Fruit fly (Drosophila melanogaster) whole organism, embryonic: ENCODE results near the gene CG17803.

Experiments
- CG15479 ChIP-seq: fragments of 200-800 bp; sonication (Bioruptor generic); optimal IDR thresholded peaks from 3 replicates; lab custom pipeline; 2019; ENCODE audit warnings: missing biosample characterization, mild to moderate bottlenecking, missing genetic modification characterization, moderate library complexity
- CG4707 ChIP-seq: fragments of 200-800 bp; sonication (Bioruptor generic); optimal IDR thresholded peaks from 2 replicates; lab custom pipeline; 2018; ENCODE audit warnings: missing biosample characterization, mild to moderate bottlenecking, missing genetic modification characterization, moderate library complexity
- CG4854 ChIP-seq: fragments of 200-800 bp; sonication (Bioruptor generic); optimal IDR thresholded peaks from 2 replicates; lab custom pipeline; 2016; ENCODE audit warnings: missing biosample characterization, missing genetic modification characterization, inconsistent platforms
- CG7745 ChIP-seq: fragments of 200-800 bp; sonication (Bioruptor generic); optimal IDR thresholded peaks from 2 replicates; lab custom pipeline; 2018; ENCODE audit warnings: missing biosample characterization, mild to moderate bottlenecking, missing genetic modification characterization, moderate library complexity
- D ChIP-seq, 2 experiments: fragments of 200-800 bp in 1 of 2; fragments of >200 bp in 1 of 2; sonication (Bioruptor generic) in 1 of 2; optimal IDR thresholded peaks; 2 replicates in 1 of 2; 3 replicates in 1 of 2; lab custom pipeline; 2017; ENCODE audit warnings: mild to moderate bottlenecking in 1 of 2, missing biosample characterization in 1 of 2, missing genetic modification characterization in 1 of 2, missing genetic modification reagents in 1 of 2
- pros ChIP-seq: fragments of 200-800 bp; sonication (Bioruptor generic); optimal IDR thresholded peaks from 3 replicates; lab custom pipeline; 2019; ENCODE audit warnings: missing biosample characterization, mild to moderate bottlenecking, missing genetic modification characterization, moderate library complexity
- salm ChIP-seq: fragments of 200-800 bp; sonication (Bioruptor generic); optimal IDR thresholded peaks from 2 replicates; lab custom pipeline; 2018; ENCODE audit warnings: missing biosample characterization, mild to moderate bottlenecking, missing genetic modification characterization

DNA sequence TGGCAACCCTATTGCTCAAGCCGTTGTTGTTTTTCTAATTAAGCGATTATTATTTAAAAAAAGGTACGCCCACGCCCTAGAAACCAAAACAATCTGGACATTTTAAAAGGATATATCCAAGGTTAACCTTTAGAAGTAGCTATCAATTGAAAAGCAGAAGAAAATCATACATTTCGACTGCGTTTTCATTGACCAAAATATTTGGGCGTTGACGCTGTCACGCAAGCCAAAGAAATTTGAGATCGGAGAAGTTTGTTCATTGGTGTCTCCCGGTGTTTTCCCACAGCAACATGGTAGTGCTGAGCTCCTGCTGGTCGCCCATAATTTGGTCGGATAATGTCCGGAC lies 6.3 kb downstream of the CG17803 start, which contains the start of gene pasi1:
- TF ChIP-seq CG4707 (GFP tag; lab: Kevin White, UChicago), result no peak
- no peak for TF ChIP-seq D (optimal IDR thresholded peaks at IDR 0.05; lab: Kevin White, UChicago)
- TF ChIP-seq D (GFP tag; optimal IDR thresholded peaks at IDR 0.05; lab: Kevin White, UChicago), result no peak
- no peak for TF ChIP-seq CG4854 (GFP tag; lab: Kevin White, UChicago)
- no peak for TF ChIP-seq CG15479
- TF ChIP-seq salm, result no peak
- no peak for TF ChIP-seq pros (GFP tag; lab: Kevin White, UChicago)
- TF ChIP-seq CG7745 (tag; lab: Kevin White, UChicago), result no peak
